Worm (Caenorhabditis elegans): Measurements from ENCODE around the gene comt-4.

comt-4 gene

DNA sequence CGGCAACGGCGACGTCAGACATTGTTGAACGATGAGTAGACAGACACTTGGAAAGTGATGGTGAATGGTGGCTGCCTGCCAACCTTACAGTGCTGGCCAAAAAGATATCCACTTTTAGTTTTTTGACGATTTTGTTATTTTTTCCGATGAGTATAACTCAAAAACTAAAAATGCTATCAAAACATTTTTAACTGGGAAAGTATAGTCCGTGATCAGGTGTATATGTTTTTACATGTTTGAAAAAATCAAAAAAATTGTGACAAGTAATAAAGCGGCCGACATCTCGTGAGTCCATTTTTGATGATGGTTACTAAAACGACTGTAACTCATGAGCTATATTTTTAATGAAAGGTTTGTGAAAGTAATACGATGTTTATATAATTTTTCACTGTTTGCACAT is 18.5 kb downstream of the comt-4 start, which contains the start of gene hil-6:
Gene hil-6, minus strand, starts transcription at position 101 of the 400 bp plus-strand sequence.
- no peak for TF ChIP-seq sea-1 (GFP tag; conservative IDR thresholded peaks at IDR 0.05)
- TF ChIP-seq F13C5.2 (tag; optimal IDR thresholded peaks at IDR 0.05), result no peak
- no peak for TF ChIP-seq hmg-4 (GFP tag; optimal IDR thresholded peaks at IDR 0.05)
- no peak for TF ChIP-seq hmbx-1 (tag; optimal IDR thresholded peaks at IDR 0.05)

DNA sequence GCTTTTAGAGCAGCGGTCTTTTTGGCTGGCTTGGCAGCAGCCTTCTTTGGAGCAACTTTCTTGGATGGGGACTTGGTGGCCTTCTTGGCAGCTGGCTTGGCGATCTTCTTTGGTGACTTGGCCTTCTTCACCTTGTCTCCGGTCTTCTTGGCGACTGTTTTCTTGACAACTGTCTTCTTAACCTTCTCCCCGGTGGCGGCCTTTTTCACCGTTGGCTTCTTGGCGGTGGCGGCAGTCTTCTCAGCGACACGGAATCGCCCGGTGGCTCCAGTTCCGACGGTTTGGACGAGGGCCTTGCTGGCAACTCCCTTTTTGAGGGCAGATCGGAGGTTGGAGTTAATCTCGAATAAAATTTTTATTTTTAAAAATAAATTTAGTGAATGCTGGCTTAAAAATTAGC is 19.3 kb downstream of the comt-4 start:
- TF ChIP-seq scrt-1 (GFP tag; IDR thresholded peaks at IDR 0.05), result no peak
- no peak for TF ChIP-seq ets-7 (tag; optimal IDR thresholded peaks at IDR 0.05)

DNA sequence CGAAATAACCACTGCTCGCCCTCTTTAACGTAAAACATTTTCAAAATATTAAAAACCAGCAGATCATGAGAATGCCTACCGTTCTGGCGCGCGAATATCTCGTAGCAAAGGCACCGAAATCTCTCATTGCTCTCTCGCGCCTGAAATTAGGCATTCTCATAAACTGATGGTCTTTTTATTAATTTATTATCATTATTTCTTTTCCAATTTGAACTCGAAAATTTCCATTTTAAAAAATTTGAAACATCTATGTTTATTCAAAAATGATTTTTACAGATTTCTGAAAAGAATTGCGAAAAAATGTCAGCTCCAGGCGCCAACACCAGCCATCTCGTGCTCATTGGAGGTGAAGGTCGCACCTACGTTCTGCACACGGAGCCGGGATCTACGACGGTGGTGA is 20.1 kb downstream of the comt-4 start, which contains the start of gene F59A7.12:
Gene F59A7.12, plus strand, starts transcription at position 301 of the 400 bp plus-strand sequence.
- TF ChIP-seq tra-4 (tag; optimal IDR thresholded peaks at IDR 0.05) (no peak), ceh-36 (tag; optimal IDR thresholded peaks at IDR 0.05) (no peak), B0310.2 (tag; optimal IDR thresholded peaks at IDR 0.05) (no peak)

DNA sequence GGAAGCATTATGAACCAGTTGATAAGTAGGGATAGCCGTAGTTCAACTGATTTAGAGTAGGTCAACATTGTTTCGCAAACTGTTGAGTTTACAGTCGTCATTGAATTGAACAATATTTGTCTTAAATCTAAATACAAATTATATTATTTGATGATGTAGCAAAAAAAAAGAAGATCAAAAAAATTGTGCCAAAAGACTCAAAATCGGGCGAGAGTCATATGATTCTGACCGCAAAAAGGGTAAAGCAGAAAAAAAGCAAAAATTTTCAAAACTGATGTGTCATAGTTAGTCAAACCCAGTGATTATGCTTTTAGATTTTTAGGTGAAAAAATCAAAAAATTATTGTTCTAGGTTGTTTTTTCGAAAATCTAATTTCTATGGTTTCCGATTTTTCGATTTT is 22.2 kb downstream of the comt-4 start, which contains the start of gene srab-13:
Gene srab-13, minus strand, starts transcription at position 101 of the 400 bp plus-strand sequence.
- TF ChIP-seq tbx-37 (GFP tag; conservative IDR thresholded peaks at IDR 0.05), result no peak

DNA sequence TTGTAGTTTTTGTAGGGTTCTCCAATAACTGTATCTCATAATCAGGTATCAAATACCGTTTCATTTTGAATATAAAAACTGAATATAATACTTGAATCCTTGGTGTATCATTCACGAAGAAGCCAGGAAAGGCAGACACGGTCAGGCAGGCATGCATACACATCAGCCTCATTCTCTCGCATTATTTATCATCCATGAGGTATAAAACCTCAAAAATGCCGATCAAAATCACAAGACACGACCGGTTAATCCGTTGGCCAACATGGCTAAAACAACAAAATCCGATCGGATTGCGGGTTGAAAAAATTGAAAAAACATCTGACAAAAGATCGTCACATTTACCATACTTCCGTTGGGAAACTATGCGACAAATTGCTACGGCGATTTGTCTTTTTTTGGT is 27.6 kb downstream of the comt-4 start, which contains the start of gene F59A7.5:
Gene F59A7.5, plus strand, starts transcription at position 301 of the 400 bp plus-strand sequence.
- TF ChIP-seq flt-1 (GFP tag; IDR thresholded peaks at IDR 0.05) (no peak), B0310.2 (tag; optimal IDR thresholded peaks at IDR 0.05) (no peak), hmg-4 (GFP tag; optimal IDR thresholded peaks at IDR 0.05) (no peak), hmbx-1 (tag; optimal IDR thresholded peaks at IDR 0.05) (no peak), pes-1 (GFP tag; IDR thresholded peaks at IDR 0.05) (no peak), F13C5.2 (tag; optimal IDR thresholded peaks at IDR 0.05) (no peak), ama-1 (optimal IDR thresholded peaks at IDR 0.05) (no peak), ceh-36 (tag; optimal IDR thresholded peaks at IDR 0.05) (no peak), ets-7 (tag; optimal IDR thresholded peaks at IDR 0.05) (no peak), sea-1 (GFP tag; conservative IDR thresholded peaks at IDR 0.05) (no peak), scrt-1 (GFP tag; IDR thresholded peaks at IDR 0.05) (no peak), tbx-37 (GFP tag; conservative IDR thresholded peaks at IDR 0.05) (no peak), hnd-1 (tag; optimal IDR thresholded peaks at IDR 0.05) (no peak), aly-1 (tag; optimal IDR thresholded peaks at IDR 0.05) (no peak), tbx-11 (GFP tag; IDR thresholded peaks at IDR 0.05) (no peak), ceh-13 (GFP tag; optimal IDR thresholded peaks at IDR 0.05) (no peak), tra-4 (tag; optimal IDR thresholded peaks at IDR 0.05) (no peak)

DNA sequence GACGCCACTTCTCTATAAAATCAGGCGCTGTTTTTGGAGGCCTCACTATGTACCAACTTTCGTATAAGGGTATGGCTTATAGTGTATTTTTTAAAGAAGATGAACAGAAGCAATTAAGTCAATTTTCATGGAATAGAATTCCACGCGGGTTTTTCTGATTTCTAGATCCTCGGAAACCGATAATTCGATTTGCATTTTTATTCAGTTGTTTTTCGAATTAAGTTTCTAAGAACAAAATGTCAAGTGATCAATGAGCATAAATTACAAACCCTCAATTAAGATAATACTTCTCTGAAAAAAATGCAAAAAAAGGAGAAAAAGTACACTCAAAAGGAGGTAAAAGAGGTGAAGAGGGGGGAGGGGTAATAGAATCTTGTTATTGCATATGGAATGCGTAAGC is 28.7 kb downstream of the comt-4 start:
- no peak for TF ChIP-seq ceh-36 (tag; optimal IDR thresholded peaks at IDR 0.05)
- no peak for TF ChIP-seq aly-1 (tag; optimal IDR thresholded peaks at IDR 0.05)
- no peak for TF ChIP-seq ets-7 (tag; optimal IDR thresholded peaks at IDR 0.05)
- no peak for TF ChIP-seq tbx-11 (GFP tag; IDR thresholded peaks at IDR 0.05)
- no peak for TF ChIP-seq tra-4 (tag; optimal IDR thresholded peaks at IDR 0.05)
- no peak for TF ChIP-seq hmg-4 (GFP tag; optimal IDR thresholded peaks at IDR 0.05)

DNA sequence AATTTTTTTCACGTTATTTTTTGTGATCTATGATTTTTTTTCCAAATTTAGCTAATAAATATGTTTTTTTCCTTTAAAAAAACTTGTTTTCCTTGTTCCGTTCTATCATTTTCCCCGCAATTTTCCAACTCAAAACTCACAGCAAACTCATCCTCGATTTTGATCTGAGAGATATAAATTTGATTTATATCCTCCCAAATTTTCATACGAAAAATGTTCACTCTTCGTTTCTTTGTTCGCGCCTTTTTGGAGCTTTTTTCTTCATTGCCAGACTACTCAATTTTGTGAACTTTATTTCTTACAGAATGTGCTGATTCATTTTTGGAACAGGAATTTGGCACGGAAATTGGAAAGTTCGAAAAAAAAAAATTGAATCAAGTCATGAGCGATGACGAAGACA is 31.3 kb downstream of the comt-4 start, which contains the start of gene F59A7.14:
Gene F59A7.14, plus strand, starts transcription at position 301 of the 400 bp plus-strand sequence.
- no peak for TF ChIP-seq hmg-4 (GFP tag; optimal IDR thresholded peaks at IDR 0.05)
- no peak for TF ChIP-seq tbx-37 (GFP tag; conservative IDR thresholded peaks at IDR 0.05)
- no peak for TF ChIP-seq ceh-36 (tag; optimal IDR thresholded peaks at IDR 0.05)
- TF ChIP-seq tbx-11 (GFP tag; IDR thresholded peaks at IDR 0.05), result no peak
- no peak for TF ChIP-seq hmbx-1 (tag; optimal IDR thresholded peaks at IDR 0.05)
- no peak for TF ChIP-seq pes-1 (GFP tag; IDR thresholded peaks at IDR 0.05)
- no peak for TF ChIP-seq ets-7 (tag; optimal IDR thresholded peaks at IDR 0.05)
- TF ChIP-seq ama-1 (optimal IDR thresholded peaks at IDR 0.05), result no peak
- TF ChIP-seq sea-1 (GFP tag; conservative IDR thresholded peaks at IDR 0.05), result no peak
- no peak for TF ChIP-seq B0310.2 (tag; optimal IDR thresholded peaks at IDR 0.05)
- TF ChIP-seq tra-4 (tag; optimal IDR thresholded peaks at IDR 0.05), result no peak
- no peak for TF ChIP-seq ceh-13 (GFP tag; optimal IDR thresholded peaks at IDR 0.05)
- no peak for TF ChIP-seq scrt-1 (GFP tag; IDR thresholded peaks at IDR 0.05)
- no peak for TF ChIP-seq flt-1 (GFP tag; IDR thresholded peaks at IDR 0.05)

DNA sequence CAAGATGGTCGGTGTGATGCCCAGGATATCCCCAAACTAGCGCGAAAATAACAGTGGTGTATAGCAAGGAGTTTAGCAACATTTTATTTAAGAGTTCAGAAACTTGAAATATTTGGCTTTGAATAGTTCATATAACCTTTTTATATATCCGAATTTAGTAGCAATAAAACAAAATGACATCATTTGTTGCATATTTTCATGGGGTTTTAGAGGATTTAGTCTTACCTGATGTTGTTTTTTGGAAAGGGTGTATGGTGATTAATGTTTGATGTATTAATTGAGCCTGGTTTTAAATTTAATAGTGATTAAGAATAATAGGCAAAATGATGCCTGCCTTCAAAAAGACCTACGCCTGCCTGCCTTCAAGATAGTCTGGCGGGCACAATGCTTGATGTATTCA is 33.6 kb downstream of the comt-4 start, which contains the start of gene F59A7.2:
Gene F59A7.2, minus strand, starts transcription at position 101 of the 400 bp plus-strand sequence.
- TF ChIP-seq hmg-4 (GFP tag; optimal IDR thresholded peaks at IDR 0.05) (no peak), flt-1 (GFP tag; IDR thresholded peaks at IDR 0.05) (no peak), aly-1 (tag; optimal IDR thresholded peaks at IDR 0.05) (no peak), ama-1 (optimal IDR thresholded peaks at IDR 0.05) (no peak), scrt-1 (GFP tag; IDR thresholded peaks at IDR 0.05) (no peak), ets-7 (tag; optimal IDR thresholded peaks at IDR 0.05) (no peak), sea-1 (GFP tag; conservative IDR thresholded peaks at IDR 0.05) (no peak), ceh-36 (tag; optimal IDR thresholded peaks at IDR 0.05) (no peak), ceh-13 (GFP tag; optimal IDR thresholded peaks at IDR 0.05) (no peak)

DNA sequence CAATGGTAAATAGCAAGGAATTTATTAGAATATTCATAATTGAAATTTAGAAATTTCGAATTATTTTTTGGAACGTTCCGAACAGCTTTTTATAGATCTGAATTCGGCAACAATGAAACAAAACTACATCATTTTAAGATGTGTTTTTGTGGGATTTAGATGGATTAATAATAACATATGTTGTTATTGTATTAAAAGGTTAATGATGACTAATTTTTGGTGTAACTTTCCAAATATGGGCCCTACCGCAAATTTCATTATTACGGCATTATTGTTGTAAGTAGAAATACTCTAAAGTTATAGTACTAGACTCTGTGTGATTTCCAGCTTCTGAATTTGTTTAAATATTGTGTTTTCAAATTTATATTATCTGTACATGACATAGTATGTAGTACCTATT is 36.2 kb downstream of the comt-4 start, which contains the start of gene F59A7.11:
Gene F59A7.11, minus strand, starts transcription at position 101 of the 400 bp plus-strand sequence.
- TF ChIP-seq sea-1 (GFP tag; conservative IDR thresholded peaks at IDR 0.05), result no peak
